Worm (Caenorhabditis elegans): Measurements from ENCODE around the gene gldi-7.
A peak's percentile ranks its signal among the peaks of the same experiment; 100 is the strongest.

gldi-7 gene

DNA sequence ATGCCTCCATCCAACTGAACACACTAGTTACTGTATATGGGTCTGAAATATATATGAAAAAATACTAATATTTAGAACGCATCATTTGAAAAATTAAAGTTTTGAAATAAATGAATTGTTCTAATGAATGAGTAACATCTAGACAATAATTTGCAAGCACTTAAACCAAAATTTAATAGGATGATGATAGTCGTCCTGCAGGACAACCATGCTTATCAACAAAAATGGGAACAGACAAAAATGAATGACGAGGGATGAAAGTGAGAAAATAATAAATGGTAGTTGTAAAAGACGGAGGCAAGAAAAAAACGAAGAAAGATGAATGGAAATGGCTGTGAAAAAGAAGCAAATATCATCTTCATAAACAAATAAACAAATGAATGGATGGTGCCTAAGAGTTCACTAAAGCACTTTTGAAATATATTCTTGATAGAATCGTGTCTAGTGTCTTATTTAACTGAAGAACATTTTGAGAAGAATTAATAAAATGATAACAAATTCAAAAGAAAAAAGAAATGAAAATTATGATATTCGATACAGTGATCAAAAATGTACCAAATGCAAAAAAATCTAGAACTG is at the start of gene gldi-7:
TSS of gene gldi-7 (minus strand) at position 42 of the 579 bp plus-strand sequence.
- TF ChIP-seq pqm-1 (tag; optimal IDR thresholded peaks at IDR 0.05) = peak; percentile 63
- TF ChIP-seq aha-1 (tag) = peak; percentile 64
- no peak for TF ChIP-seq madf-9 (GFP tag; conservative IDR thresholded peaks at IDR 0.05)

DNA sequence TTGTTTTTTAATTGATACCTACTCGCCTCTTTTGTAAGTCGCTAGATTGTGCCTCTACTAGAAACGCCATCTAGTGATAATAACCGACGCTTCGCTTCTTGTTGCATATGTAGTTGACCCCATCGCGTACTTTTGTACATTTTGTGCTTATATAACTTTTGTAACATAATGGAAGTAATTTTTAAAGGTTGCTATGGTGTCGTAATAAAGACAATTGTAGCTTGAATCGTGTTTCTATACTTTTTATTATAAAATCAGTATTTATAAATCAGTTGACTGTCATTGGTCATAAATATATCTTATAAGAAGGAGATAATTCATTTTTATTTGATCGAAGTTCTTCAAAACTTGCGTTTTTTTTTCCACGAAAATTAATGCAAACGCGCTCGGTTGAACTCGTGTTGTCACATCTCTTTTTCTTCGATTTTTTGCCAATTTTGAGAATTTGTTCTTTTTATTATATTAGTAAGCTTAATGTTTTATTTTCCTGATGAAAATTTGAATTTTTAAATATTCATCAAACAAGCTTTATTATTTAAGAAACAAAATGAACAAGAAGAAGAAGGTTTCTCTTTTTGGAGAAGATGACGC is 46.6 kb upstream of the gldi-7 start, which contains the start of gene F54C9.9:
TSS of gene F54C9.9 (plus strand) at position 541 of the 591 bp plus-strand sequence.
- TF ChIP-seq hlh-30 (tag; optimal IDR thresholded peaks at IDR 0.05; ENCODE audit: insufficient read depth) (no peak), R02D3.7 (tag; optimal IDR thresholded peaks at IDR 0.05) (no peak), ceh-82 (tag; optimal IDR thresholded peaks at IDR 0.05) (no peak), dpl-1 (GFP tag; optimal IDR thresholded peaks at IDR 0.05) (peak; percentile 4), ama-1 (optimal IDR thresholded peaks at IDR 0.05) (no peak), nhr-28 (tag; optimal IDR thresholded peaks at IDR 0.05) (peak; percentile 11), lsy-2 (tag; optimal IDR thresholded peaks at IDR 0.05) (peak in 1 of 2 experiments; percentile 61), unc-130 (GFP tag; optimal IDR thresholded peaks at IDR 0.05) (peak; percentile 54), lin-38 (GFP tag; IDR thresholded peaks at IDR 0.05) (peak; percentile 82), mep-1 (tag; optimal IDR thresholded peaks at IDR 0.05) (peak; percentile 2), mes-2 (tag; optimal IDR thresholded peaks at IDR 0.05; ENCODE audit: poor library complexity, severe bottlenecking) (peak; percentile 44), nhr-42 (GFP tag; IDR thresholded peaks at IDR 0.05) (no peak), pha-4 (GFP tag; IDR thresholded peaks at IDR 0.05) (peak; percentile 55; the same call in 1 of the 2 replicates), pha-4 (tag; optimal IDR thresholded peaks at IDR 0.05) (no peak), nhr-102 (tag; optimal IDR thresholded peaks at IDR 0.05) (no peak), jun-1 (tag; optimal IDR thresholded peaks at IDR 0.05) (no peak), snpc-1.2 (GFP tag; IDR thresholded peaks at IDR 0.05) (peak; percentile 64; the same call in 1 of the 2 replicates), snpc-4 (tag; optimal IDR thresholded peaks at IDR 0.05) (no peak)

DNA sequence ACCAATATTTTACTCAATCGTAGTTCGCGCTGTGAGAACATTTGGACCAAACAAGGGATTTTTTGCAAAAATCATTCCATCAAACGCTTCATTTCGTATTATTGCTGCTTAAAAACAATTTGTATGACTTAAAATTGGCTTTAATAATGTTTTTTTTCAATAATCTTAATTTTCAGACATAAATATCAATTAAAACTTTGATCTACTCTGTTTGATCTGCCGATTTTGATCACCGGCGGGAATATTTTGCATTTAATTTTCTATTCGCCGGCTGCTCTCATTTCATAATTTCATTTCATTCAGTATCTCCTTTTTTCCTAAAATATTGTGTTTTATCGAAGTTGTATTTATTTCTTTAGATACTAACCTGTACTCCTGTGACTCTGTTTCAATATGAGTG is 44.2 kb upstream of the gldi-7 start, which contains the start of gene puf-5:
TSS of gene puf-5 (plus strand) at position 358 of the 400 bp plus-strand sequence.
- TF ChIP-seq ama-1 (optimal IDR thresholded peaks at IDR 0.05) (no peak), lin-38 (GFP tag; IDR thresholded peaks at IDR 0.05) (0 out of 2 replicates have a peak, but pooled peaks have one; percentile 4), unc-130 (GFP tag; optimal IDR thresholded peaks at IDR 0.05) (peak; percentile 24)

DNA sequence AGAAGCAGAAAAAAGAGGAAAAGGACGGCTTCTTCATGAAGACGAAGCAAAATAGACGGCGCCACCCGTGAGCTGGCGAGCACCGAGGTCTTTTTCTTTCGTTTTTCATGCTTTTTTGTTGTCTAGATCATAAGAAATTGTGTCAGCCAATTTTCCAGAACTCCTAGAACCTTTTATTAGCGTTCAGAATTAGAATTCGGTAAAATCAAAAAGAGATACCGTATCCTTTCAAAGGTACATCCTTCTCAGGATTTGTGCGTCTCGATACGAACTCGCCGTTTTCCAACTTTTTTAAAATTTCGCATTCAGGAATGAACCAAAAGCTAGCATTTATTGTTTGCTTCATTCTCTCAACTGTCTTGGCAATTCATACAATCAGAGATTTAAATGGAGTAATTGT is 42.0 kb upstream of the gldi-7 start, which contains the start of gene F54C9.7:
TSS of gene F54C9.7 (plus strand) at position 301 of the 400 bp plus-strand sequence.
- peak; percentile 44 for TF ChIP-seq lin-38 (GFP tag; IDR thresholded peaks at IDR 0.05)
- no peak for TF ChIP-seq vab-7 (GFP tag; IDR thresholded peaks at IDR 0.05)

DNA sequence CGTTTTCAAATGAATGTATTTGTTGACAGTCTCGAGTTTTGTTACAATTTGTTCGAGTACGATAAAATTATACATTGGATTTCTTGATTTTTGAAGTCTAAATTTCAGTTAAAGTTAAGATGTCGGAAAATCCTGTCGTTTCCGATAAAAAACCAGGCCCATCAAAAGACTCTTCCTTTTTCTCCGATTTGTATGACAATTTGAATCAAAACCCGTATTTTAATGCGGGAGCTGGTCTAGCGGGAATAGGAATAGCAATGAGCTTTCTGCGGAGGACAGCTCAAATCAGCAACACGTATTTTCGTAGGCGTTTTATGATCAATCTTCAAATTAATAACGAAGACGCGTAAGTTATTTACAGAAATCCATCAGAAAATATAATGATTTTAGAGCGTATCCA is 40.0 kb upstream of the gldi-7 start, which contains the start of gene bcs-1:
TSS of gene bcs-1 (plus strand) at position 109 of the 400 bp plus-strand sequence.
- peak; percentile 49; the same call in 1 of the 2 replicates for TF ChIP-seq lin-38 (GFP tag; IDR thresholded peaks at IDR 0.05)
- no peak for TF ChIP-seq daf-16 (GFP tag; optimal IDR thresholded peaks at IDR 0.05)
- peak; percentile 14 for TF ChIP-seq daf-16 (tag; optimal IDR thresholded peaks at IDR 0.05)
- TF ChIP-seq Y48G9A.11 (GFP tag; IDR thresholded peaks at IDR 0.05) = 0 out of 2 replicates have a peak, but pooled peaks have one; percentile 7
- no peak for TF ChIP-seq nhr-102 (tag; optimal IDR thresholded peaks at IDR 0.05)
- 0 out of 2 replicates have a peak, but pooled peaks have one; percentile 14 for TF ChIP-seq tra-1 (GFP tag; IDR thresholded peaks at IDR 0.05)
- no peak for TF ChIP-seq lin-39 (tag; optimal IDR thresholded peaks at IDR 0.05)
- peak; percentile 39 for TF ChIP-seq F49E8.2 (tag; optimal IDR thresholded peaks at IDR 0.05; ENCODE audit: borderline replicate concordance)

Measured in whole organism, L4 larva.